Fruit fly (Drosophila melanogaster) whole organism, pupa: Measurements from ENCODE around the gene CG7567.
A peak's percentile ranks its signal among the peaks of the same experiment; 100 is the strongest.

Source experiments
- CG10348 ChIP-seq: fragments of 200-800 bp; sonication (Bioruptor generic); IDR thresholded peaks from 2 replicates; pipeline ENCODE4 v1.3.6; 2022; ENCODE audit warnings: missing biosample characterization, missing genetic modification characterization
- CG17806 ChIP-seq: fragments of 200-800 bp; sonication (Bioruptor generic); optimal IDR thresholded peaks from 2 replicates; lab custom pipeline; 2018; ENCODE audit warnings: missing biosample characterization, mild to moderate bottlenecking, missing genetic modification characterization, moderate library complexity
- CG32121 ChIP-seq: fragments of 200-800 bp; sonication (Bioruptor generic); IDR thresholded peaks from 2 replicates; pipeline ENCODE4 v1.3.6; 2022; ENCODE audit warnings: missing biosample characterization, missing genetic modification characterization
- CG4496 ChIP-seq: fragments of 200-800 bp; sonication (Bioruptor generic); IDR thresholded peaks from 3 replicates; pipeline ENCODE4 v1.3.6; 2022; ENCODE audit warnings: missing biosample characterization, missing genetic modification characterization
- CG8301 ChIP-seq: fragments of 200-800 bp; sonication (Bioruptor generic); optimal IDR thresholded peaks from 2 replicates; lab custom pipeline; 2018; ENCODE audit warnings: missing biosample characterization, mild to moderate bottlenecking, missing genetic modification characterization
- CG9948 ChIP-seq: fragments of 200-800 bp; sonication (Bioruptor generic); optimal IDR thresholded peaks from 2 replicates; lab custom pipeline; 2018; ENCODE audit warnings: missing biosample characterization, mild to moderate bottlenecking, missing genetic modification characterization, moderate library complexity
- D1 ChIP-seq: fragments of 200-800 bp; sonication (Bioruptor generic); optimal IDR thresholded peaks from 2 replicates; lab custom pipeline; 2018; ENCODE audit warnings: missing biosample characterization, mild to moderate bottlenecking, missing genetic modification characterization, moderate library complexity
- EcR ChIP-seq: fragments of 200-800 bp; sonication (Bioruptor generic); optimal IDR thresholded peaks from 3 replicates; lab custom pipeline; 2019; ENCODE audit warnings: missing biosample characterization, missing genetic modification characterization, mild to moderate bottlenecking, moderate library complexity, missing genetic modification reagents
- Ets98B ChIP-seq: fragments of 200-800 bp; sonication (Bioruptor generic); IDR thresholded peaks from 2 replicates; pipeline ENCODE4 v1.3.6; 2022; ENCODE audit warnings: missing biosample characterization, missing genetic modification characterization
- Snoo ChIP-seq: fragments of 200-800 bp; sonication (Bioruptor generic); optimal IDR thresholded peaks from 3 replicates; lab custom pipeline; 2017; ENCODE audit warnings: missing biosample characterization, mild to moderate bottlenecking, missing genetic modification characterization, inconsistent platforms
- fd96Ca ChIP-seq: fragments of 200-800 bp; sonication (Bioruptor generic); IDR thresholded peaks from 3 replicates; pipeline ENCODE4 v1.3.6; 2022; ENCODE audit warnings: missing biosample characterization, missing genetic modification characterization

DNA sequence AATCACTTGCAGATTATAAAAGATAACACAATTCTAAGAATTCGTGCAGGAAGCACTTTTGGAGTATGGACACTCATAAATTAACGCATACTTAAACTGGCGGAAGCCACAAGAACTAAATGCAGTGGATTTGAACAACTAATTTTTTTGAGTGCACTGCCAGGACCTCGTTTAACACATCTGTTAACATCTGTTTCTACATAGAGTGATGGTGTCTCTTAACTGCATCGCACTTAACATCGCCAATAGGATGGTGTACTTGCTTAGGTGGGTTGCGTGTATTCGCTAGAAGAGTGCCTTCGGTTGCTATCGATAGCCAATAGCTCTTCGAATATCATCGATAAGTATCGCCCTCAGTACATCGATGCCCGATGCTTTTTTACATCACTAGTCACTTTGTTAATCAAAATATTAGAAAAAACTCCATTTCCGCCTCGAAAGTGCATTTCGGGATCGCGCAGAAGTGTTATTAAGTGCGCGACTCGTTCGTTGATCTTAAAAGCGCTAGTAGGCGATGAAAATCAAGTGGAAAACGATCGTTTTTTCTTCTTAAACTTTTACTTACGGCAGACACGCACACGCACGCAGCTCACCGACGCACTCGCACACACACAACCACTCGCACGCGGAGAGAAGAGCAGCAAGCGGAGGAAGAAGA is 3.7 kb upstream of the CG7567 start, which contains the start of gene alph:
- TF ChIP-seq CG4496 (GFP tag; lab: Robert Waterston, UW) (peak; percentile 45; the same call in 2 of the 3 replicates), CG17806 (tag; lab: Kevin White, UChicago) (peak; percentile 44), CG9948 (tag; lab: Kevin White, UChicago) (peak; percentile 43), D1 (no peak), fd96Ca (no peak), Ets98B (GFP tag; lab: Robert Waterston, UW) (no peak; the same call in 1 of the 2 replicates), Snoo (tag; lab: Kevin White, UChicago) (no peak), CG8301 (tag; lab: Kevin White, UChicago) (peak; percentile 26), EcR (GFP tag; lab: Kevin White, UChicago) (peak; percentile 18), CG10348 (no peak), CG32121 (GFP tag; lab: Robert Waterston, UW) (no peak; the same call in 1 of the 2 replicates)
